Fruit fly (Drosophila melanogaster): ENCODE results near the gene CG3610.

The CG3610 gene

dm6 chr3R:14875274-14875964 lies 30.6 kb downstream of the CG3610 start, which contains the start of gene btsz (continued):
- TF ChIP-seq CG1529 (GFP tag; optimal IDR thresholded peaks at IDR 0.05) (no peak), CG17568 (GFP tag; optimal IDR thresholded peaks at IDR 0.05) (no peak), pho (GFP tag; optimal IDR thresholded peaks at IDR 0.05) (no peak), ara (GFP tag; IDR thresholded peaks at IDR 0.05) (no peak), repo (GFP tag; optimal IDR thresholded peaks at IDR 0.05) (no peak), CG11093 (GFP tag; IDR thresholded peaks at IDR 0.05) (no peak), CG6175 (GFP tag; IDR thresholded peaks at IDR 0.05) (no peak), Hand (GFP tag; optimal IDR thresholded peaks at IDR 0.05) (peak; percentile 69), stc (GFP tag; IDR thresholded peaks at IDR 0.05) (no peak), psq (GFP tag; optimal IDR thresholded peaks at IDR 0.05) (no peak), Lhr (GFP tag; optimal IDR thresholded peaks at IDR 0.05) (no peak), CG1024 (GFP tag; IDR thresholded peaks at IDR 0.05) (no peak), oc (tag; optimal IDR thresholded peaks at IDR 0.05) (no peak), Ssrp (tag; optimal IDR thresholded peaks at IDR 0.05) (no peak), CG7963 (GFP tag; IDR thresholded peaks at IDR 0.05; ENCODE audit: partially characterized antibody) (no peak), CG6683 (GFP tag; optimal IDR thresholded peaks at IDR 0.05) (peak; percentile 43), CG4854 (GFP tag; optimal IDR thresholded peaks at IDR 0.05) (no peak), onecut (GFP tag; IDR thresholded peaks at IDR 0.05) (no peak), B-H2 (GFP tag; optimal IDR thresholded peaks at IDR 0.05) (peak; percentile 11), CG16779 (GFP tag; IDR thresholded peaks at IDR 0.05) (peak; percentile 78), Bdp1 (GFP tag; optimal IDR thresholded peaks at IDR 0.05) (no peak), CG17829 (tag; optimal IDR thresholded peaks at IDR 0.05) (no peak), Max (GFP tag; optimal IDR thresholded peaks at IDR 0.05) (peak; percentile 12), fd64A (GFP tag; optimal IDR thresholded peaks at IDR 0.05) (no peak), CG30431 (GFP tag; optimal IDR thresholded peaks at IDR 0.05) (no peak), ems (GFP tag; optimal IDR thresholded peaks at IDR 0.05) (no peak), H15 (GFP tag; IDR thresholded peaks at IDR 0.05) (no peak), Nf-YB (GFP tag; optimal IDR thresholded peaks at IDR 0.05) (no peak), Gug (GFP tag; IDR thresholded peaks at IDR 0.05) (no peak), mirr (GFP tag; optimal IDR thresholded peaks at IDR 0.05) (no peak), en (GFP tag; optimal IDR thresholded peaks at IDR 0.05) (no peak), BtbVII (GFP tag; optimal IDR thresholded peaks at IDR 0.05) (peak; percentile 49), NFAT (GFP tag; IDR thresholded peaks at IDR 0.05) (no peak), CG8290 (GFP tag; optimal IDR thresholded peaks at IDR 0.05) (no peak), CG8290 (tag; optimal IDR thresholded peaks at IDR 0.05) (no peak), cas (GFP tag; IDR thresholded peaks at IDR 0.05) (no peak), sob (GFP tag; IDR thresholded peaks at IDR 0.05) (no peak), CTCF (GFP tag; optimal IDR thresholded peaks at IDR 0.05) (no peak), CG1647 (GFP tag; optimal IDR thresholded peaks at IDR 0.05) (no peak), Oli (tag; optimal IDR thresholded peaks at IDR 0.05) (peak; percentile 52), HmgZ (tag; optimal IDR thresholded peaks at IDR 0.05) (no peak), E2f2 (GFP tag; IDR thresholded peaks at IDR 0.05) (no peak), Awh (GFP tag; IDR thresholded peaks at IDR 0.05) (no peak), slp2 (GFP tag; optimal IDR thresholded peaks at IDR 0.05) (no peak), da (GFP tag; optimal IDR thresholded peaks at IDR 0.05) (no peak), NC2β (GFP tag; optimal IDR thresholded peaks at IDR 0.05) (no peak), tgo (GFP tag; IDR thresholded peaks at IDR 0.05) (no peak), CG7357 (GFP tag; IDR thresholded peaks at IDR 0.05) (no peak), Side (GFP tag; optimal IDR thresholded peaks at IDR 0.05) (no peak), CG34422 (GFP tag; IDR thresholded peaks at IDR 0.05) (no peak), ftz-f1 (GFP tag; optimal IDR thresholded peaks at IDR 0.05) (no peak), CG13287 (GFP tag; IDR thresholded peaks at IDR 0.05; ENCODE audit: partially characterized antibody) (no peak), BEAF-32 (GFP tag; optimal IDR thresholded peaks at IDR 0.05) (no peak)
